Worm (Caenorhabditis elegans): ENCODE measurements around the gene C44C10.10.

C44C10.10 gene

ce11 chrX:11727761-11728160 lies 37.6 kb downstream of the C44C10.10 start, which contains the start of the genes gst-42 and D1053.2 (continued):
- TF ChIP-seq F26F4.8 (GFP tag; conservative IDR thresholded peaks at IDR 0.05), result no peak
- TF ChIP-seq snpc-1.2 (GFP tag; IDR thresholded peaks at IDR 0.05), result no peak
- TF ChIP-seq nhr-48 (tag; optimal IDR thresholded peaks at IDR 0.05), result peak; percentile 66
- TF ChIP-seq vab-7 (GFP tag; IDR thresholded peaks at IDR 0.05), result no peak
- no peak for TF ChIP-seq lin-39 (tag; optimal IDR thresholded peaks at IDR 0.05)
- TF ChIP-seq mep-1 (tag; optimal IDR thresholded peaks at IDR 0.05), result peak; percentile 54
- TF ChIP-seq ceh-28 (tag; optimal IDR thresholded peaks at IDR 0.05), result no peak
- no peak for TF ChIP-seq ztf-11 (tag; optimal IDR thresholded peaks at IDR 0.05)
- peak in 1 of 2 experiments; percentile 42 for TF ChIP-seq lsy-2 (tag; optimal IDR thresholded peaks at IDR 0.05)
- TF ChIP-seq hlh-11 (tag; optimal IDR thresholded peaks at IDR 0.05), result peak; percentile 93
- TF ChIP-seq dpl-1 (GFP tag; optimal IDR thresholded peaks at IDR 0.05), result no peak
- TF ChIP-seq nhr-28 (tag; optimal IDR thresholded peaks at IDR 0.05), result peak; percentile 96
- TF ChIP-seq ctbp-1 (GFP tag; IDR thresholded peaks at IDR 0.05), result no peak
- no peak for TF ChIP-seq egl-27 (tag; optimal IDR thresholded peaks at IDR 0.05)
- no peak for TF ChIP-seq skn-1 (tag; optimal IDR thresholded peaks at IDR 0.05)
- TF ChIP-seq ceh-44 (GFP tag; IDR thresholded peaks at IDR 0.05), result no peak
- no peak for TF ChIP-seq zfp-3 (GFP tag; conservative IDR thresholded peaks at IDR 0.05)
- TF ChIP-seq set-16 (GFP tag; IDR thresholded peaks at IDR 0.05), result no peak
- no peak for TF ChIP-seq Y48G9A.11 (GFP tag; IDR thresholded peaks at IDR 0.05)
- no peak for TF ChIP-seq mes-2 (tag; optimal IDR thresholded peaks at IDR 0.05; ENCODE audit: poor library complexity, severe bottlenecking)
- peak; percentile 94 for TF ChIP-seq dve-1 (tag; optimal IDR thresholded peaks at IDR 0.05; ENCODE audit: insufficient read depth)
- TF ChIP-seq nhr-11 (tag; optimal IDR thresholded peaks at IDR 0.05), result no peak
- peak; percentile 95 for TF ChIP-seq dmd-6 (GFP tag; IDR thresholded peaks at IDR 0.05)
- TF ChIP-seq snpc-4 (tag; optimal IDR thresholded peaks at IDR 0.05), result no peak
- no peak for TF ChIP-seq zip-2 (tag; optimal IDR thresholded peaks at IDR 0.05)
- TF ChIP-seq ztf-7 (tag; optimal IDR thresholded peaks at IDR 0.05), result peak; percentile 33
- peak in 1 of 2 experiments; percentile 9 for TF ChIP-seq daf-16 (GFP tag; optimal IDR thresholded peaks at IDR 0.05)
- TF ChIP-seq daf-16 (tag; optimal IDR thresholded peaks at IDR 0.05), result peak; percentile 99
- TF ChIP-seq nhr-42 (GFP tag; IDR thresholded peaks at IDR 0.05), result no peak
- TF ChIP-seq ceh-32 (tag; optimal IDR thresholded peaks at IDR 0.05; ENCODE audit: poor library complexity), result no peak
- TF ChIP-seq zag-1 (tag; optimal IDR thresholded peaks at IDR 0.05), result no peak
- no peak for TF ChIP-seq lin-13 (GFP tag; optimal IDR thresholded peaks at IDR 0.05)
- TF ChIP-seq pqm-1 (tag; optimal IDR thresholded peaks at IDR 0.05), result peak; percentile 89
- TF ChIP-seq T26A8.4 (GFP tag; IDR thresholded peaks at IDR 0.05), result no peak
- TF ChIP-seq daf-12 (tag; optimal IDR thresholded peaks at IDR 0.05), result no peak
- TF ChIP-seq mdl-1 (tag; optimal IDR thresholded peaks at IDR 0.05), result peak; percentile 64 to 95
- TF ChIP-seq tag-97 (GFP tag; IDR thresholded peaks at IDR 0.05), result no peak
- no peak for TF ChIP-seq pha-4 (GFP tag; IDR thresholded peaks at IDR 0.05)
- peak; percentile 3 for TF ChIP-seq pha-4 (tag; optimal IDR thresholded peaks at IDR 0.05)
- no peak for TF ChIP-seq F49E8.2 (tag; optimal IDR thresholded peaks at IDR 0.05; ENCODE audit: borderline replicate concordance)
- TF ChIP-seq hif-1 (tag; optimal IDR thresholded peaks at IDR 0.05), result no peak
- TF ChIP-seq nhr-25 (tag; optimal IDR thresholded peaks at IDR 0.05; ENCODE audit: borderline replicate concordance, insufficient read depth), result no peak
- no peak for TF ChIP-seq egl-43 (GFP tag; IDR thresholded peaks at IDR 0.05)
- TF ChIP-seq rbr-2 (tag; optimal IDR thresholded peaks at IDR 0.05), result no peak
- no peak for TF ChIP-seq madf-9 (GFP tag; conservative IDR thresholded peaks at IDR 0.05)
- no peak for TF ChIP-seq jun-1 (tag; optimal IDR thresholded peaks at IDR 0.05)
- TF ChIP-seq F10B5.3 (tag; optimal IDR thresholded peaks at IDR 0.05), result no peak
- no peak for TF ChIP-seq duxl-1 (tag; optimal IDR thresholded peaks at IDR 0.05; ENCODE audit: poor library complexity)
- TF ChIP-seq aly-2 (tag; optimal IDR thresholded peaks at IDR 0.05), result no peak
- TF ChIP-seq T20F7.1 (GFP tag; optimal IDR thresholded peaks at IDR 0.05), result peak; percentile 26
- TF ChIP-seq Y105C5A.15 (GFP tag; IDR thresholded peaks at IDR 0.05), result no peak
- no peak for TF ChIP-seq lin-15B (tag; optimal IDR thresholded peaks at IDR 0.05)
